Fruit fly (Drosophila melanogaster) whole organism, prepupa: Measurements from ENCODE around the gene CG6333.

Source experiments
- Sox102F ChIP-seq: fragments of 200-800 bp; sonication (Bioruptor generic); optimal IDR thresholded peaks from 2 replicates; lab custom pipeline; 2016; ENCODE audit warnings: missing biosample characterization, mild to moderate bottlenecking, missing genetic modification characterization
- svp ChIP-seq: fragments of 200-800 bp; sonication (Bioruptor generic); peaks from one replicate; lab custom pipeline; 2016; ENCODE audit warnings: missing biosample characterization, missing genetic modification characterization

CG6333 gene

dm6 chr3L:17430390-17430789, 55.6 kb downstream of the CG6333 start (continued):
- TF ChIP-seq Sox102F (no peak), svp (GFP tag; lab: Kevin White, UChicago) (peak; percentile 18)
